Fruit fly (Drosophila melanogaster) whole organism, pupa: ENCODE data around the gene pyd3.

Experiments
- CG10348 ChIP-seq: fragments of 200-800 bp; sonication (Bioruptor generic); IDR thresholded peaks from 2 replicates; pipeline ENCODE4 v1.3.6; 2022; ENCODE audit warnings: missing biosample characterization, missing genetic modification characterization
- CG13204 ChIP-seq: fragments of 200-800 bp; sonication (Bioruptor generic); optimal IDR thresholded peaks from 2 replicates; lab custom pipeline; 2018; ENCODE audit warnings: missing biosample characterization, mild to moderate bottlenecking, missing genetic modification characterization, moderate library complexity
- CG15710 ChIP-seq: fragments of 200-800 bp; sonication (Bioruptor generic); optimal IDR thresholded peaks from 2 replicates; lab custom pipeline; 2018; ENCODE audit warnings: missing biosample characterization, mild to moderate bottlenecking, missing genetic modification characterization, moderate library complexity
- CG32121 ChIP-seq: fragments of 200-800 bp; sonication (Bioruptor generic); IDR thresholded peaks from 2 replicates; pipeline ENCODE4 v1.3.6; 2022; ENCODE audit warnings: missing biosample characterization, missing genetic modification characterization
- CG34367 ChIP-seq: fragments of 200-800 bp; sonication (Bioruptor generic); optimal IDR thresholded peaks from 2 replicates; lab custom pipeline; 2018; ENCODE audit warnings: missing biosample characterization, mild to moderate bottlenecking, missing genetic modification characterization
- CG4496 ChIP-seq: fragments of 200-800 bp; sonication (Bioruptor generic); IDR thresholded peaks from 3 replicates; pipeline ENCODE4 v1.3.6; 2022; ENCODE audit warnings: missing biosample characterization, missing genetic modification characterization
- CG8301 ChIP-seq: fragments of 200-800 bp; sonication (Bioruptor generic); optimal IDR thresholded peaks from 2 replicates; lab custom pipeline; 2018; ENCODE audit warnings: missing biosample characterization, mild to moderate bottlenecking, missing genetic modification characterization
- CG9948 ChIP-seq: fragments of 200-800 bp; sonication (Bioruptor generic); optimal IDR thresholded peaks from 2 replicates; lab custom pipeline; 2018; ENCODE audit warnings: missing biosample characterization, mild to moderate bottlenecking, missing genetic modification characterization, moderate library complexity
- EcR ChIP-seq: fragments of 200-800 bp; sonication (Bioruptor generic); optimal IDR thresholded peaks from 3 replicates; lab custom pipeline; 2019; ENCODE audit warnings: missing biosample characterization, missing genetic modification characterization, mild to moderate bottlenecking, moderate library complexity, missing genetic modification reagents
- Ets98B ChIP-seq: fragments of 200-800 bp; sonication (Bioruptor generic); IDR thresholded peaks from 2 replicates; pipeline ENCODE4 v1.3.6; 2022; ENCODE audit warnings: missing biosample characterization, missing genetic modification characterization
- Pif1A ChIP-seq: fragments of 200-800 bp; sonication (Bioruptor generic); optimal IDR thresholded peaks from 3 replicates; lab custom pipeline; 2016; ENCODE audit warnings: missing biosample characterization, missing genetic modification characterization
- Snoo ChIP-seq: fragments of 200-800 bp; sonication (Bioruptor generic); optimal IDR thresholded peaks from 3 replicates; lab custom pipeline; 2017; ENCODE audit warnings: missing biosample characterization, mild to moderate bottlenecking, missing genetic modification characterization, inconsistent platforms
- fd96Ca ChIP-seq: fragments of 200-800 bp; sonication (Bioruptor generic); IDR thresholded peaks from 3 replicates; pipeline ENCODE4 v1.3.6; 2022; ENCODE audit warnings: missing biosample characterization, missing genetic modification characterization
- gl ChIP-seq: fragments of 200-800 bp; sonication (Bioruptor generic); optimal IDR thresholded peaks from 2 replicates; lab custom pipeline; 2018; ENCODE audit warnings: missing biosample characterization, mild to moderate bottlenecking, missing genetic modification characterization

DNA sequence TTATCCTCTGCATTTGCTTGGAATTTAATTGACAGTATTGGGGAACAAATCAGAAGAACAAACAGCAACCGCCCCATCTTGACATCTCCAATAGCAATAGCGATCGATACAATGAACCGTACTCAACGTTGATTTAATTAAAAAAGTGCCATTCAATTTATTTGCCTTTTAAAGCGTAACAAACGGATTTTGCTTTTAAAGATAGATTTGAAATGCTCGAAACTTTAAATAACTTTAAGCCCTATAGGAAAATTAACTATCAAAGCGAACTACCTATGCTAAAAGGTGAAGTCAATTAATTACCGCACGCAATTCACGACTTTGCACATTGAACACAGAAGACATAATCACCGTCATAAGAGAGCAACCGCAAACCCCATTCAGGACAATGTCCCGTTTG lies 10.4 kb downstream of the pyd3 start, which contains the start of gene CG43254:
- TF ChIP-seq EcR (no peak), fd96Ca (GFP tag; lab: Robert Waterston, UW) (no peak), gl (tag; lab: Kevin White, UChicago) (no peak), CG15710 (tag; lab: Kevin White, UChicago) (no peak), CG13204 (GFP tag; lab: Kevin White, UChicago) (no peak), Ets98B (GFP tag; lab: Robert Waterston, UW) (no peak), Pif1A (GFP tag; lab: Kevin White, UChicago) (no peak), CG8301 (tag; lab: Kevin White, UChicago) (no peak), CG34367 (tag; lab: Kevin White, UChicago) (no peak), Snoo (no peak), CG9948 (tag; lab: Kevin White, UChicago) (no peak), CG10348 (GFP tag; lab: Robert Waterston, UW) (no peak), CG4496 (no peak), CG32121 (GFP tag; lab: Robert Waterston, UW) (no peak)
